Worm (Caenorhabditis elegans) whole organism, midembryonic: ENCODE measurements around the gene F59E12.17.

Source experiments
- T22C8.4 ChIP-seq: fragments of 200-800 bp; sonication (Bioruptor generic); IDR thresholded peaks from 2 replicates; pipeline ENCODE4 v1.3.6; 2022; ENCODE audit warnings: missing genetic modification characterization, missing compliant biosample characterization
- cog-1 ChIP-seq: sonication (generic microtip); optimal IDR thresholded peaks from 2 replicates; lab custom pipeline; 2016; ENCODE audit warnings: missing genetic modification characterization, missing compliant biosample characterization
- flt-1 ChIP-seq: fragments of 200-800 bp; sonication (Bioruptor generic); IDR thresholded peaks from 2 replicates; pipeline ENCODE4 v1.3.6; 2022; ENCODE audit warnings: missing genetic modification characterization, missing compliant biosample characterization
- ref-1 ChIP-seq: fragments of 200-800 bp; sonication (Bioruptor generic); conservative IDR thresholded peaks from 2 replicates; pipeline ENCODE4 v1.3.6; 2022; ENCODE audit warnings: missing genetic modification reagents, missing genetic modification characterization, missing compliant biosample characterization
- ztf-29 ChIP-seq: fragments of 200-800 bp; sonication (Bioruptor generic); IDR thresholded peaks from 2 replicates; pipeline ENCODE4 v1.3.6; 2022; ENCODE audit warnings: missing genetic modification reagents, missing genetic modification characterization, missing compliant biosample characterization

ce11 chrII:5659675-5660074, 10.4 kb upstream of the F59E12.17 start, which contains the start of gene fut-3:
- TF ChIP-seq cog-1 (tag; lab: Kevin White, UChicago): no peak
- TF ChIP-seq T22C8.4 (GFP tag; lab: Robert Waterston, UW): no peak
- no peak for TF ChIP-seq ztf-29 (GFP tag; lab: Robert Waterston, UW)
- no peak for TF ChIP-seq flt-1 (GFP tag; lab: Robert Waterston, UW)
- TF ChIP-seq ref-1 (GFP tag; lab: Robert Waterston, UW): no peak
